Worm (Caenorhabditis elegans): ENCODE data around the gene C37C3.1.

DNA sequence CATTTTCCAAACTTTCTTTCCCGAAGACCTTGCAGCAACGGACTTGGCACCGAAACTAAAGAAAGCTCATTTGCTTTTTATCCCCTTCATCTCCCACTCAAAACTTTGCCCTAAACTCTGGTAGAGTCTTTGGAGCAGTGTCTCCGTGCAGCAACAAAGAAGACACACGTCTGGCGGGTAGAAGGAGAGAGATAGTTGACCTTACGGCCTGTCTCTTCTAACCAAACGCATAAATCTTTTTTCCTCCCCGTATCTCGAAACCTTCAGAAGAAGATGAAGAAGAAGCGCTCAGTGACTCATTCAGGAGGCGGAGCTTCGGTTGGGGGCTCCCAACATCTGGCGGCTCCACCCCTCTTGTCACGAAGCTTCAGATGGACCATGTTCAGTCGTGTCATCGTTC lies 31.4 kb upstream of the C37C3.1 start:
- TF ChIP-seq unc-62 (GFP tag; optimal IDR thresholded peaks at IDR 0.05) (no peak), pha-4 (tag; optimal IDR thresholded peaks at IDR 0.05) (no peak), ztf-18 (tag; optimal IDR thresholded peaks at IDR 0.05) (no peak), ama-1 (optimal IDR thresholded peaks at IDR 0.05) (no peak), ama-1 (GFP tag; optimal IDR thresholded peaks at IDR 0.05) (no peak), madf-6 (GFP tag; IDR thresholded peaks at IDR 0.05) (no peak), rcor-1 (GFP tag; IDR thresholded peaks at IDR 0.05) (no peak), nfya-1 (tag; optimal IDR thresholded peaks at IDR 0.05; ENCODE audit: borderline replicate concordance, insufficient read depth) (no peak), tbx-9 (tag; optimal IDR thresholded peaks at IDR 0.05; ENCODE audit: borderline replicate concordance) (no peak), sea-2 (GFP tag; IDR thresholded peaks at IDR 0.05) (no peak), B0261.1 (tag; optimal IDR thresholded peaks at IDR 0.05) (no peak), attf-3 (GFP tag; conservative IDR thresholded peaks at IDR 0.05) (no peak), hlh-26 (GFP tag; conservative IDR thresholded peaks at IDR 0.05) (no peak)
